Worm (Caenorhabditis elegans) whole organism, mixed stage, embryonic: ENCODE results near the gene lgc-20.

ENCODE experiments used
- M03D4.4 ChIP-seq: sonication (generic microtip); optimal IDR thresholded peaks from 2 replicates; lab custom pipeline; 2017; ENCODE audit warnings: mild to moderate bottlenecking, missing genetic modification characterization, missing compliant biosample characterization
- bed-3 ChIP-seq: fragments of 200-800 bp; sonication (Bioruptor generic); optimal IDR thresholded peaks from 3 replicates; lab custom pipeline; 2018; ENCODE audit warnings: mild to moderate bottlenecking, missing genetic modification characterization, moderate library complexity, missing compliant biosample characterization
- blmp-1 ChIP-seq: fragments of 150-350 bp; optimal IDR thresholded peaks from 2 replicates; lab custom pipeline; 2014; ENCODE audit warnings: missing biosample characterization, missing genetic modification characterization
- ceh-39 ChIP-seq: fragments of 150-350 bp; optimal IDR thresholded peaks from 2 replicates; lab custom pipeline; 2014; ENCODE audit warnings: missing biosample characterization, missing genetic modification characterization
- ceh-43 ChIP-seq: fragments of 200-800 bp; sonication (Bioruptor generic); optimal IDR thresholded peaks from 2 replicates; lab custom pipeline; 2018; ENCODE audit warnings: mild to moderate bottlenecking, missing genetic modification characterization, moderate library complexity, missing compliant biosample characterization
- ceh-83 ChIP-seq: fragments of 200-800 bp; sonication (Bioruptor generic); optimal IDR thresholded peaks from 2 replicates; lab custom pipeline; 2018; ENCODE audit warnings: mild to moderate bottlenecking, missing genetic modification characterization, missing compliant biosample characterization
- ces-1 ChIP-seq: fragments of 150-350 bp; optimal IDR thresholded peaks from 2 replicates; lab custom pipeline; 2014; ENCODE audit warnings: missing biosample characterization, missing genetic modification reagents, missing genetic modification characterization
- cnd-1 ChIP-seq: fragments of 200-800 bp; sonication (Bioruptor generic); optimal IDR thresholded peaks from 2 replicates; lab custom pipeline; 2018; ENCODE audit warnings: mild to moderate bottlenecking, missing genetic modification characterization, missing compliant biosample characterization
- drap-1 ChIP-seq: fragments of 200-800 bp; sonication (Bioruptor generic); optimal IDR thresholded peaks from 3 replicates; lab custom pipeline; 2018; ENCODE audit warnings: mild to moderate bottlenecking, missing genetic modification characterization, missing compliant biosample characterization
- elt-3 ChIP-seq: fragments of 150-350 bp; optimal IDR thresholded peaks from 2 replicates; lab custom pipeline; 2014; ENCODE audit warnings: missing biosample characterization, missing genetic modification characterization
- ham-2 ChIP-seq: fragments of 200-800 bp; sonication (Bioruptor generic); optimal IDR thresholded peaks from 2 replicates; lab custom pipeline; 2018; ENCODE audit warnings: mild to moderate bottlenecking, missing genetic modification characterization, missing compliant biosample characterization
- hlh-1 ChIP-seq: fragments of 150-350 bp; optimal IDR thresholded peaks from 2 replicates; lab custom pipeline; 2014; ENCODE audit warnings: missing biosample characterization, missing genetic modification reagents, missing genetic modification characterization
- lin-13 ChIP-seq: fragments of 150-350 bp; optimal IDR thresholded peaks from 2 replicates; lab custom pipeline; 2014; ENCODE audit warnings: missing biosample characterization, missing genetic modification characterization
- lin-32 ChIP-seq: fragments of 200-800 bp; sonication (Bioruptor generic); optimal IDR thresholded peaks from 2 replicates; lab custom pipeline; 2018; ENCODE audit warnings: mild to moderate bottlenecking, missing genetic modification characterization, missing compliant biosample characterization
- mab-5 ChIP-seq: fragments of 150-350 bp; optimal IDR thresholded peaks from 2 replicates; lab custom pipeline; 2014; ENCODE audit warnings: missing biosample characterization, missing genetic modification characterization
- mep-1 ChIP-seq: fragments of 150-350 bp; optimal IDR thresholded peaks from 2 replicates; lab custom pipeline; 2017; ENCODE audit warnings: missing biosample characterization, missing genetic modification reagents, missing genetic modification characterization, inconsistent platforms
- mls-2 ChIP-seq: sonication (generic microtip); optimal IDR thresholded peaks from 2 replicates; lab custom pipeline; 2016; ENCODE audit warnings: mild to moderate bottlenecking, missing genetic modification characterization, moderate library complexity, missing compliant biosample characterization
- nhr-12 ChIP-seq: fragments of 150-350 bp; optimal IDR thresholded peaks from 2 replicates; lab custom pipeline; 2014; ENCODE audit warnings: missing biosample characterization, missing genetic modification characterization
- nhr-237 ChIP-seq: fragments of 150-350 bp; optimal IDR thresholded peaks from 2 replicates; lab custom pipeline; 2014; ENCODE audit warnings: missing biosample characterization, missing genetic modification characterization
- nhr-28 ChIP-seq: fragments of 150-350 bp; optimal IDR thresholded peaks from 2 replicates; lab custom pipeline; 2014; ENCODE audit warnings: missing biosample characterization, missing genetic modification characterization
- nhr-76 ChIP-seq: sonication (generic microtip); optimal IDR thresholded peaks from 2 replicates; lab custom pipeline; 2017; ENCODE audit warnings: missing biosample characterization, missing genetic modification characterization
- snpc-4 ChIP-seq: fragments of 150-350 bp; optimal IDR thresholded peaks from 2 replicates; lab custom pipeline; 2014; ENCODE audit warnings: missing biosample characterization, missing genetic modification characterization
- tbx-8 ChIP-seq: fragments of 200-800 bp; sonication (Bioruptor generic); optimal IDR thresholded peaks from 2 replicates; lab custom pipeline; 2018; ENCODE audit warnings: mild to moderate bottlenecking, missing genetic modification characterization, moderate library complexity, missing compliant biosample characterization
- unc-120 ChIP-seq: sonication (generic microtip); optimal IDR thresholded peaks from 2 replicates; lab custom pipeline; 2017; ENCODE audit warnings: missing genetic modification characterization, missing compliant biosample characterization; ENCODE audit not compliant: poor library complexity, severe bottlenecking
- unc-39 ChIP-seq: fragments of 150-350 bp; optimal IDR thresholded peaks from 2 replicates; lab custom pipeline; 2014; ENCODE audit warnings: missing biosample characterization, missing genetic modification characterization
- unc-62 ChIP-seq: fragments of 150-350 bp; optimal IDR thresholded peaks from 2 replicates; lab custom pipeline; 2014; ENCODE audit warnings: missing biosample characterization, missing genetic modification reagents, missing genetic modification characterization
- zip-8 ChIP-seq: fragments of 150-350 bp; optimal IDR thresholded peaks from 2 replicates; lab custom pipeline; 2014; ENCODE audit warnings: missing biosample characterization, missing genetic modification characterization
- ztf-11 ChIP-seq: fragments of 150-350 bp; optimal IDR thresholded peaks from 2 replicates; lab custom pipeline; 2014; ENCODE audit warnings: missing biosample characterization, missing genetic modification characterization

Gene lgc-20

DNA sequence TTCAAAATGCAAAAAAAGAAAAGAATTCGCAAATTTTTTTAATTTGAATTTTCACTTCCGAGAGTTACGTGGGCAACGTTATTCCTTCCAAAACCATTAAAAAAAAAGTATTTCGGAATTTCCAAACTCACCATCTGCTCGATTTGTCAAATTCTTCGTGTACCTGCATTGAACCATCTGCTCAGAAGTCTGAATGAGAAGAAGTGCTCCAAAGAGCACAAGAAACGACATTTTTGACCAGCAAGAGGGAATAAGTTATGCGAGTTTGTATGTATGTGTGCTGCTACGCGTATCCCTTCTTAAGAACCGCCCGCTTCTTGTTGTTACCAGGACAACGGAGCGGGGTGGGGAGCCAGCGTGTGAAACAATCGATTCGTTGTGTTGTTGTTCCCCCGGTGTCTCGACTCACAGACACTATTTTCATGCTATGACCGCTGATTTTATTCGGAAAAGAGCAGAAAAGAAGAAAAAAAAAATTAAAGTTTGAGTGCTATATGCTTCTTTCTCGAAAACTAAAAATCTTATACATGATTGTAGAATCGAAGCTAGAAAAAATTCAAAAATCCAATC, at the start of gene lgc-20:
TSS of gene lgc-20 (minus strand) at position 311 of the 570 bp plus-strand sequence.
- no peak for TF ChIP-seq mls-2
- TF ChIP-seq M03D4.4 = no peak

DNA sequence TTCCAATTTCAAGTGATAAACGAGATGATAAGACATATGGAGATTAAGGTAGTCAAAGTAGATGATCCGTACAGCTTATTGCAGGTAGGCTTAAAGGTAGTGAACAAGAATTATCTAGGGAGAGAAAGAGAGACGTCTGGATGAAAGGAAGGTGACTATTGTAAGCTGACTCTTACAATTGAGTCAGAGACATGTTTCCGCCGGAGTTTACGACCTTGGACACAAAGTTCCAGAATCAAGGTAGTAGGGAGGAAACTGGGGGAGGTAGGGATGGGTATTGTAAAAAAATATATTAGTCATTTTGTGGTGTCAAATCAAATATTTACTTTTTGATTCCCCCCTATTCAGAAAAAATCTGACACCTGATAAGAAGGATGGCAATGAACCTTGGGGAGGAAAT, 49.0 kb upstream of the lgc-20 start:
- TF ChIP-seq nhr-12 (tag; lab: Kevin White, UChicago) (no peak), ces-1 (GFP tag; lab: Kevin White, UChicago) (no peak), ceh-43 (GFP tag; lab: Kevin White, UChicago) (no peak)

- TF ChIP-seq nhr-76 (tag; lab: Kevin White, UChicago) = no peak
- no peak for TF ChIP-seq ceh-83 (GFP tag; lab: Kevin White, UChicago)
- no peak for TF ChIP-seq zip-8
- no peak for TF ChIP-seq cnd-1 (tag; lab: Kevin White, UChicago)
- no peak for TF ChIP-seq ceh-39 (tag; lab: Kevin White, UChicago)
- no peak for TF ChIP-seq blmp-1 (tag; lab: Kevin White, UChicago)
- no peak for TF ChIP-seq mls-2
- no peak for TF ChIP-seq mab-5 (tag; lab: Kevin White, UChicago)
Observed at ce11 chrII:11390865-11391264, 47.5 kb upstream of the lgc-20 start, which contains the start of gene shn-1. shn-1 (minus strand) TSS chrII:11390965.

DNA sequence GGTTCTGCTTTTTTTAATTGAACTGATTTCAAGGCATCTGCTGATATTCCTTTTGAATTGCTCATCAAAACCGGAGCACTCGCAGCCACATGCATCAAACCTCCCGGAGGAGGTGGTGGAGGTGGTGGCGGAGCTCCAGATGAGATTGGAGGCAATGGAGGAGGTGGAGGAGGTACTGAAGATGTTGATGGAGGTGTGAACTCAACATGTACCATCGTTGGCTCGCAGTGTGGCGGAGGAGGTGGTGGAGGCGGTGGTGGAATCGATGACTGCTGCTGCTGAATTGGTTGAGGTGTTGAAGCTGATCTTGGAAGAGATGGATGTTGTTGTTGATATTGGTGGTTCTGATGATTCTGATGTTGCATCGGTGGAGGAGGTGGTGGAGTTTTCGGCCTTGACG, 43.5 kb upstream of the lgc-20 start:
- TF ChIP-seq nhr-12 (tag; lab: Kevin White, UChicago) (no peak), drap-1 (GFP tag; lab: Kevin White, UChicago) (no peak), blmp-1 (tag; lab: Kevin White, UChicago) (no peak), lin-13 (tag; lab: Kevin White, UChicago) (no peak), ham-2 (GFP tag; lab: Kevin White, UChicago) (no peak), unc-39 (tag; lab: Kevin White, UChicago) (no peak), bed-3 (GFP tag; lab: Kevin White, UChicago) (no peak), nhr-237 (tag; lab: Kevin White, UChicago) (no peak), nhr-28 (tag; lab: Kevin White, UChicago) (no peak), zip-8 (no peak), ztf-11 (no peak), nhr-76 (tag; lab: Kevin White, UChicago) (no peak), mls-2 (no peak), tbx-8 (GFP tag; lab: Kevin White, UChicago) (no peak)
- TF ChIP-seq, all 35 proteins: peak for 0

DNA sequence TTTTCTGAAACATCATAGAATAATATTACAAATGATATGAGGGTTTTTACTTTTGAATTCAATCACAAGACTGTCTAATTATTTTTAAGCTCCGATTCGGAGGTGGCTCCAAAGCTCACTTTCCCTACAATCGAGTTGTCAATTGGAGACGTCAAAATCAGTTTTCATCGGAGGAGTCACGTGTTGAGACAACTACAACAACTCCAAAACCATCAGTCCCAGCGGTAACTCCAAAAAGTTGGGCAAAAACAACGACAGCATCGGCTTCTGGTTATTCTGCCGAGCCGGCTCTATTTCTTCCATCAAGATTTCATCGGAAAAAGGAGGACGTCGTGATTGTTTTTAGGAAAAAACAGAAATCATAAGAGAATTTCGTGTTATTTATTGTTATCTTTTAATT, 40.7 kb upstream of the lgc-20 start:
- no peak for TF ChIP-seq drap-1 (GFP tag; lab: Kevin White, UChicago)
- no peak for TF ChIP-seq ztf-11
- TF ChIP-seq snpc-4 (tag; lab: Kevin White, UChicago) = no peak
- no peak for TF ChIP-seq nhr-12 (tag; lab: Kevin White, UChicago)
- no peak for TF ChIP-seq nhr-237 (tag; lab: Kevin White, UChicago)
- TF ChIP-seq unc-120 (tag; lab: Kevin White, UChicago) = no peak
- no peak for TF ChIP-seq mep-1 (tag; lab: Kevin White, UChicago)
- no peak for TF ChIP-seq ceh-83 (GFP tag; lab: Kevin White, UChicago)
- TF ChIP-seq mab-5 (tag; lab: Kevin White, UChicago) = no peak
- no peak for TF ChIP-seq nhr-28 (tag; lab: Kevin White, UChicago)
- no peak for TF ChIP-seq unc-62
- no peak for TF ChIP-seq lin-13 (tag; lab: Kevin White, UChicago)
- TF ChIP-seq, all 35 proteins: peak for 0

DNA sequence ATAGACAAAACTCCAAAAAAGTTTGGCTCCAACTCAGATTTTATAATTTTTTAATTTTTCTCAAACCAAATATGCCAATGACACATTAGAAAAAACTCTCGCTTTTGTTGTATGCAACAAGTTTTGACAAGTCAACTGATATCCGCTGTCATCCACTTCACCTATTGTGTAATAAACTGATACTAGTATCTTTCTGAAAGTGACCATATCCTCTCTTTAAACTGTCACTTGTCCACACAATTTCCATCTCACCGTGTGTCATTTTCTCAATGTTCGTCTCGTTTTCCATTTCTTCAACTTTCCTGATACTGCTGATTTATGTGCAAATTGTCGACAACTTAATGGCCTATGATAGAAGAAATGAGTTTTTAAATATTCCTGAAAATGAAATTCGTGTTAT, 39.6 kb upstream of the lgc-20 start, which contains the start of the genes C33B4.5 and C33B4.4:
TSS of gene C33B4.5 (plus strand) at position 270 of the 400 bp plus-strand sequence.
TSS of gene C33B4.4 (minus strand) at position 385 of the 400 bp plus-strand sequence.
- no peak for TF ChIP-seq nhr-12 (tag; lab: Kevin White, UChicago)
- TF ChIP-seq ztf-11 = no peak
- TF ChIP-seq ceh-43 (GFP tag; lab: Kevin White, UChicago) = no peak
- TF ChIP-seq lin-13 (tag; lab: Kevin White, UChicago) = no peak
- no peak for TF ChIP-seq cnd-1 (tag; lab: Kevin White, UChicago)
- no peak for TF ChIP-seq drap-1 (GFP tag; lab: Kevin White, UChicago)
- no peak for TF ChIP-seq tbx-8 (GFP tag; lab: Kevin White, UChicago)
- no peak for TF ChIP-seq hlh-1 (tag; lab: Kevin White, UChicago)
- TF ChIP-seq elt-3 (tag; lab: Kevin White, UChicago) = no peak
- no peak for TF ChIP-seq lin-32 (GFP tag; lab: Kevin White, UChicago)
